Worm (Caenorhabditis elegans): Measurements from ENCODE around the gene Y37E11B.7.
"Not testable (repeated sequence)": the region's sequence is repeated elsewhere in the genome, so short reads cannot be mapped to it uniquely, and the experiment has no call there.

The Y37E11B.7 gene

DNA sequence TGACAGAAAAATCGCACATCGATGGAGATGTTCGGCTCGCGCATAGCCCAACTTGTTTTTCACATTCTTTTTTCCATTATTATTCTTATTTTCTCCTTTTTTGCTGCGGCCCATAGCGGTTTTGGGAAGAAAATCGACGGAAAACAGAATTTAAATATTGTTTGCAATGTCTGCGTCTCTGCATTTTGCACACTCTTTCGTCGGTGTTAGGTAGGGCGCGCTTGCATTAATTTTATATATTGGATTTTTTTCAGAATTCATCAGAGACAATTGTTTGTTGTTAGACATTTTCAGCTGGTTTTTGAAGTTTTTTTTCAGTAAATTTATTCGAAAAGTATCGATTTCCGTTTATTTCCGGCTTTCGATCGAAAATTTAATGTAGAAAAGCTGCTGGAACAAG is 838 bp downstream of the Y37E11B.7 start, which contains the start of gene Y37E11B.6:
Gene Y37E11B.6, minus strand, starts transcription at position 181 of the 400 bp plus-strand sequence.
- TF ChIP-seq ces-1 (GFP tag; optimal IDR thresholded peaks at IDR 0.05) (peak; percentile 72), lin-13 (tag; optimal IDR thresholded peaks at IDR 0.05) (no peak)

ce11 chrIV:3598452-3598851 is 1.5 kb downstream of the Y37E11B.7 start, which contains the start of gene Y37E11B.5:
Gene Y37E11B.5, minus strand, starts transcription at chrIV:3598552.
- TF ChIP-seq snpc-4 (tag; optimal IDR thresholded peaks at IDR 0.05) (no peak), unc-39 (tag; optimal IDR thresholded peaks at IDR 0.05) (no peak), nhr-12 (tag; optimal IDR thresholded peaks at IDR 0.05) (no peak), mls-2 (tag; optimal IDR thresholded peaks at IDR 0.05) (no peak), sem-2 (GFP tag; optimal IDR thresholded peaks at IDR 0.05) (no peak), drap-1 (GFP tag; optimal IDR thresholded peaks at IDR 0.05) (no peak), nhr-28 (tag; optimal IDR thresholded peaks at IDR 0.05) (no peak), tbx-8 (GFP tag; optimal IDR thresholded peaks at IDR 0.05) (no peak), nhr-2 (tag; optimal IDR thresholded peaks at IDR 0.05) (no peak), elt-3 (tag; optimal IDR thresholded peaks at IDR 0.05) (no peak), flh-1 (GFP tag; optimal IDR thresholded peaks at IDR 0.05) (no peak)

- TF ChIP-seq ceh-43 (GFP tag; optimal IDR thresholded peaks at IDR 0.05) (no peak), drap-1 (GFP tag; optimal IDR thresholded peaks at IDR 0.05) (no peak), snpc-4 (tag; optimal IDR thresholded peaks at IDR 0.05) (no peak), ztf-11 (tag; optimal IDR thresholded peaks at IDR 0.05) (no peak), nhr-12 (tag; optimal IDR thresholded peaks at IDR 0.05) (no peak), unc-39 (tag; optimal IDR thresholded peaks at IDR 0.05) (no peak), flh-1 (GFP tag; optimal IDR thresholded peaks at IDR 0.05) (no peak), unc-62 (GFP tag; optimal IDR thresholded peaks at IDR 0.05) (no peak), M03D4.4 (tag; optimal IDR thresholded peaks at IDR 0.05) (no peak), elt-1 (tag; optimal IDR thresholded peaks at IDR 0.05; ENCODE audit: borderline replicate concordance, insufficient read depth) (no peak), mab-5 (tag; optimal IDR thresholded peaks at IDR 0.05) (no peak), ces-1 (GFP tag; optimal IDR thresholded peaks at IDR 0.05) (no peak), bed-3 (GFP tag; optimal IDR thresholded peaks at IDR 0.05) (no peak), ceh-83 (GFP tag; optimal IDR thresholded peaks at IDR 0.05) (no peak), blmp-1 (tag; optimal IDR thresholded peaks at IDR 0.05) (no peak)
These were observed 2.6 kb downstream of the Y37E11B.7 start for ce11 chrIV:3597356-3597755.

DNA sequence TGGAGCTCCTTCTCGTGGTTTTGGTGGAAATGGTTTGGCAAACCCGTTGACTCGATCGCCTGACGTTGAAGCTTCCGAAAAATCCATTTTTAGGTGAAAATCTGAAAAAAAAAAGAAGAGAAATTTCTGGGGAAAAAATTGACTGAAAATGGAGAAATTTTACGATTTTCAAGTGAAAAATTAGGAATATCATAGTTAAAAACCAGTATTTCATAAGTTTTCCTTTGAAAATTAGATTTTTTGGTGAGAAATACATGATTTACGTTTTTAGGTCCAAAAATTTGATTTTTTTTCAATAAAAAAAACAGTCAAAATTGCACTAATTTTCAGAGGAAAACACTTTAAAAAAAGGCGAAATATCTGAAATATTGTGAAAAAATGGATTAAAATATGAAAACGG is 6.5 kb downstream of the Y37E11B.7 start, which contains the start of gene taf-2:
Gene taf-2, minus strand, starts transcription at position 101 of the 400 bp plus-strand sequence.
- TF ChIP-seq sptf-1 (tag; optimal IDR thresholded peaks at IDR 0.05) (no peak), mep-1 (tag; optimal IDR thresholded peaks at IDR 0.05) (no peak), sem-2 (GFP tag; optimal IDR thresholded peaks at IDR 0.05) (no peak), lsy-2 (tag; optimal IDR thresholded peaks at IDR 0.05) (no peak), mab-5 (tag; optimal IDR thresholded peaks at IDR 0.05) (no peak), snpc-4 (tag; optimal IDR thresholded peaks at IDR 0.05) (no peak), drap-1 (GFP tag; optimal IDR thresholded peaks at IDR 0.05) (no peak)

- TF ChIP-seq zip-8 (tag; optimal IDR thresholded peaks at IDR 0.05) (no peak), ztf-11 (tag; optimal IDR thresholded peaks at IDR 0.05) (no peak), unc-62 (GFP tag; optimal IDR thresholded peaks at IDR 0.05) (no peak), ces-1 (GFP tag; optimal IDR thresholded peaks at IDR 0.05) (no peak), unc-120 (tag; optimal IDR thresholded peaks at IDR 0.05; ENCODE audit: poor library complexity, severe bottlenecking) (no peak), sem-2 (GFP tag; optimal IDR thresholded peaks at IDR 0.05) (no peak)
These were observed 9.1 kb downstream of the Y37E11B.7 start for ce11 chrIV:3590821-3591220.

- TF ChIP-seq ces-1 (GFP tag; optimal IDR thresholded peaks at IDR 0.05); ceh-39 (tag; optimal IDR thresholded peaks at IDR 0.05); sptf-1 (tag; optimal IDR thresholded peaks at IDR 0.05): not testable (repeated sequence)
These were observed 17.2 kb downstream of the Y37E11B.7 start, which contains the start of gene blos-7 for ce11 chrIV:3582806-3583205. Gene blos-7, minus strand, starts transcription at chrIV:3582906.

DNA sequence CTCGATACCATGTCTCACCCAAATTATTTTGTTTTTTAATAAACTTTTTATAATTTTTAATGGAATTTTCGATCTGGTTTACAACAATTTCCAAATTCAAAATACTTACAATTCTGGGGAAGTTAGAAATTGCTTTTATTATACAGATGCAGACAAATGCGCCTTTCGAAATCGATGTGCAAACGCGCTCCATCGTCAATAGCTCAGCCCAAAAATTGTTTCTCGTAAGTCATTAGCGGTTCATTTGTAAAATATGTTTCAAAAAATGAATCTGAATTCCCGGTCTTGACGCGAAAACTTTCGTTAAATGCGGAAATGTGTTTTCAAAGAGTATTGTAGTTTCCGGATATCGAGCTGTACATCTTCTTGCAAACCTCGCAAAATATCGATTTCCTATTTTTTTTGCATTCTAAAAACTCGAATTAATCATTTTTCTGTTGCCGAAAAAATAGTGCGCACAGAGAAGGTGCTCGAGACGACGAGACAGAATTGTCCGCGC is 20.4 kb downstream of the Y37E11B.7 start, which contains the start of gene Y37E11B.1:
Gene Y37E11B.1, plus strand, starts transcription at position 145 of the 499 bp plus-strand sequence.
- TF ChIP-seq zip-8 (tag; optimal IDR thresholded peaks at IDR 0.05) (no peak), mep-1 (tag; optimal IDR thresholded peaks at IDR 0.05) (peak; percentile 44)
